Worm (Caenorhabditis elegans) whole organism, L4/young adult: ENCODE results near the gene ZK809.8.

ENCODE experiments used
- W03F9.2 ChIP-seq: fragments of 150-350 bp; optimal IDR thresholded peaks from 2 replicates; lab custom pipeline; 2014; ENCODE audit warnings: missing biosample characterization, missing genetic modification characterization
- him-1 ChIP-seq: sonication (generic microtip); optimal IDR thresholded peaks from 2 replicates; lab custom pipeline; 2016; ENCODE audit warnings: missing genotype, missing genetic modification reagents, missing genetic modification characterization, missing compliant biosample characterization

- TF ChIP-seq W03F9.2 (no peak), him-1 (tag; lab: Kevin White, UChicago) (no peak)
These were observed 3.1 kb upstream of the ZK809.8 start, which contains the start of the genes acl-3 and ndub-6 for ce11 chrIV:11651965-11652453.
